Worm (Caenorhabditis elegans) whole organism, L4 larva: Measurements from ENCODE around the gene srbc-9.

Source experiments
- F37D6.2 ChIP-seq: sonication (generic microtip); optimal IDR thresholded peaks from 2 replicates; lab custom pipeline; 2016; ENCODE audit warnings: mild to moderate bottlenecking, missing genetic modification characterization, missing compliant biosample characterization
- ZK337.2 ChIP-seq: fragments of 200-800 bp; sonication (Bioruptor generic); IDR thresholded peaks from 2 replicates; pipeline ENCODE4 v1.3.6; 2022; ENCODE audit warnings: missing genetic modification reagents, missing genetic modification characterization, missing compliant biosample characterization
- ZK546.5 ChIP-seq, 2 experiments: sonication (generic microtip); optimal IDR thresholded peaks; 2 replicates each; lab custom pipeline; 2017; ENCODE audit warnings: missing biosample characterization in 2 of 2, missing genetic modification characterization in 2 of 2
- egl-27 ChIP-seq: sonication (generic microtip); optimal IDR thresholded peaks from 3 replicates; lab custom pipeline; 2017; ENCODE audit warnings: missing biosample characterization, missing genetic modification reagents, missing genetic modification characterization
- hif-1 ChIP-seq, 2 experiments: sonication (generic microtip); optimal IDR thresholded peaks; 2 replicates each; lab custom pipeline; 2016 to 2017; ENCODE audit warnings: missing compliant biosample characterization in 2 of 2, missing genetic modification characterization in 2 of 2, missing genetic modification reagents in 2 of 2, missing genotype in 2 of 2, mild to moderate bottlenecking in 1 of 2
- lin-1 ChIP-seq: fragments of 200-800 bp; sonication (Bioruptor generic); IDR thresholded peaks from 2 replicates; pipeline ENCODE4 v1.3.6; 2022; ENCODE audit warnings: missing genetic modification reagents, missing genetic modification characterization, missing compliant biosample characterization
- lin-15B ChIP-seq: fragments of 150-350 bp; sonication (generic microtip); optimal IDR thresholded peaks from 3 replicates; lab custom pipeline; 2014; ENCODE audit warnings: missing biosample characterization, missing genetic modification characterization
- mdl-1 ChIP-seq, 2 experiments: fragments of 150-350 bp in 1 of 2; sonication (generic microtip) in 1 of 2; optimal IDR thresholded peaks; 2 replicates each; lab custom pipeline; 2014 to 2017; ENCODE audit warnings: missing biosample characterization in 2 of 2, missing genetic modification characterization in 2 of 2
- nhr-11 ChIP-seq: fragments of 150-350 bp; optimal IDR thresholded peaks from 2 replicates; lab custom pipeline; 2014; ENCODE audit warnings: missing biosample characterization, missing genetic modification characterization
- nhr-42 ChIP-seq: fragments of 200-800 bp; sonication (Bioruptor generic); IDR thresholded peaks from 2 replicates; pipeline ENCODE4 v1.3.6; 2022; ENCODE audit warnings: missing genetic modification characterization, missing compliant biosample characterization
- pha-4 ChIP-seq, 2 experiments: fragments of 150-350 bp in 1 of 2; fragments of 200-800 bp in 1 of 2; sonication (Bioruptor generic) in 1 of 2; IDR thresholded peaks in 1 of 2; optimal IDR thresholded peaks in 1 of 2; 2 replicates each; pipeline versions ENCODE4 v1.3.6 to Lab custom; 2014 to 2022; ENCODE audit warnings: missing genetic modification characterization in 2 of 2, missing genetic modification reagents in 2 of 2, missing biosample characterization in 1 of 2, missing compliant biosample characterization in 1 of 2
- pqm-1 ChIP-seq: sonication (generic microtip); optimal IDR thresholded peaks from 2 replicates; lab custom pipeline; 2017; ENCODE audit warnings: missing biosample characterization, missing genetic modification characterization
- snpc-4 ChIP-seq: fragments of 150-350 bp; optimal IDR thresholded peaks from 2 replicates; lab custom pipeline; 2014; ENCODE audit warnings: missing biosample characterization, missing genetic modification characterization
- unc-62 ChIP-seq, 3 experiments: fragments of 150-350 bp in 1 of 3; sonication (generic microtip); optimal IDR thresholded peaks in 2 of 3; peaks in 1 of 3; 1 replicate in 1 of 3; 2 replicates in 2 of 3; lab custom pipeline; 2014 to 2017; ENCODE audit warnings: missing biosample characterization in 3 of 3, missing genetic modification characterization in 3 of 3, missing genetic modification reagents in 3 of 3, missing genotype in 1 of 3

- TF ChIP-seq lin-1 (GFP tag; lab: Robert Waterston, UW) (no peak), snpc-4 (tag; lab: Kevin White, UChicago) (no peak), pha-4 (GFP tag; IDR thresholded peaks at IDR 0.05; lab: Robert Waterston, UW) (no peak), pha-4 (tag; optimal IDR thresholded peaks at IDR 0.05; lab: Kevin White, UChicago) (no peak), mdl-1 (tag; optimal IDR thresholded peaks at IDR 0.05; lab: Kevin White, UChicago) (no peak), ZK337.2 (no peak), pqm-1 (tag; lab: Kevin White, UChicago) (no peak), nhr-11 (tag; lab: Kevin White, UChicago) (no peak), ZK546.5 (tag; optimal IDR thresholded peaks at IDR 0.05; lab: Kevin White, UChicago) (no peak), nhr-42 (GFP tag; lab: Robert Waterston, UW) (no peak), unc-62 (GFP tag; optimal IDR thresholded peaks at IDR 0.05 in 1 of 2; lab: Kevin White, UChicago) (no peak), unc-62 (tag; optimal IDR thresholded peaks at IDR 0.05; lab: Kevin White, UChicago) (no peak), lin-15B (tag; lab: Kevin White, UChicago) (no peak), F37D6.2 (no peak), hif-1 (tag; optimal IDR thresholded peaks at IDR 0.05; lab: Kevin White, UChicago) (no peak), egl-27 (tag; lab: Kevin White, UChicago) (no peak)
Measured at ce11 chrV:7501194-7501593, 11.0 kb upstream of the srbc-9 start.
